Worm (Caenorhabditis elegans) whole organism, early embryonic: Measurements from ENCODE around the gene F53B1.8.

ENCODE experiments used
- F13C5.2 ChIP-seq: sonication (generic microtip); optimal IDR thresholded peaks from 2 replicates; lab custom pipeline; 2017; ENCODE audit warnings: mild to moderate bottlenecking, missing genetic modification characterization, inconsistent platforms, missing compliant biosample characterization
- ama-1 ChIP-seq: fragments of 150-350 bp; optimal IDR thresholded peaks from 2 replicates; lab custom pipeline; 2014
- flt-1 ChIP-seq: fragments of 200-800 bp; sonication (Bioruptor generic); IDR thresholded peaks from 2 replicates; pipeline ENCODE4 v1.3.6; 2022; ENCODE audit warnings: missing genetic modification characterization, missing compliant biosample characterization
- tra-4 ChIP-seq: sonication (generic microtip); optimal IDR thresholded peaks from 2 replicates; lab custom pipeline; 2017; ENCODE audit warnings: missing genetic modification characterization, missing compliant biosample characterization

ce11 chrX:2152062-2152461, 22.0 kb upstream of the F53B1.8 start:
- TF ChIP-seq flt-1 (GFP tag; lab: Robert Waterston, UW) (no peak), F13C5.2 (tag; lab: Kevin White, UChicago) (no peak), tra-4 (tag; lab: Kevin White, UChicago) (no peak), ama-1 (lab: Kevin White, UChicago) (no peak)
